Worm (Caenorhabditis elegans): ENCODE data around the gene atg-3.

Gene atg-3

DNA sequence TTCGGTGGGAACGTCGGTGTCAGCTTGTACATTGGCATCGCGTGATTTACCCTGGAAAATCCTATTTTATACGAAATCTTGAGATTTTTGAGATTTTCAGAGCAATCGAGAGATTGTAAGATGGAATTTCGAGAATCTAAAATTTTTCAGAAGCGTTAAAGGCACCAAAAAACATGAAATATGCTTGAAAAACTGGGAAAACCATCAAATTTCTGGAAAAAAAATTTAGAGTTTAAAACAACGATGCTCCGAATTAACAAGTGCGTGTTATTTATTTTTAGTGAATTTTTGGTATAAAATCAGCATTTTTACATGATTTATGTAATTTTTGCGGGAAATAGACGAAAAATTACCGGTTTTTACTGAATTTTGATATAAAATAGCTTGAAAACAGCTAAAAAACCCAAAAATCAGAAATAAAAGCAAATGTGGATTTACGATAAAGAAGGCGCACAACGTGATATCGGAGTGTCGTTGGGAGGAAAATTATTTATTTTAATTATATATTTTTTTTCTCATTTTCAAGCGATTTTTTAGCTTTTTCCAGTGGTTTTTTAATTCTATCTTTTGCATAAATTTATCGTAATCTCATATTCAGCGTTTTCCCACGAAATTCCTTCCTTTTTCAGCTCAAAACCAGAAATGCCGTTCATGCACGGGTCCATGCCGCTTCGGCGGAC is 46.1 kb downstream of the atg-3 start, which contains the start of the genes Y55F3AM.13 and mrps-25:
Y55F3AM.13 (minus strand) TSS at position 51 of the 680 bp plus-strand sequence.
mrps-25 (plus strand) TSS at position 630 of the 680 bp plus-strand sequence.
- TF ChIP-seq ceh-63 (GFP tag; optimal IDR thresholded peaks at IDR 0.05) = no peak
- TF ChIP-seq fos-1 (tag; optimal IDR thresholded peaks at IDR 0.05) = no peak
- TF ChIP-seq Y116A8C.19 (tag; optimal IDR thresholded peaks at IDR 0.05; ENCODE audit: borderline replicate concordance) = no peak
- peak; percentile 21 for TF ChIP-seq snpc-4 (tag; optimal IDR thresholded peaks at IDR 0.05)
- TF ChIP-seq skn-1 (tag; optimal IDR thresholded peaks at IDR 0.05) = peak; percentile 29
- TF ChIP-seq sup-37 (GFP tag; optimal IDR thresholded peaks at IDR 0.05) = no peak
- peak; percentile 36 for TF ChIP-seq elt-2 (tag; optimal IDR thresholded peaks at IDR 0.05)
- TF ChIP-seq ceh-90 (tag; optimal IDR thresholded peaks at IDR 0.05) = no peak
- TF ChIP-seq jun-1 (tag; optimal IDR thresholded peaks at IDR 0.05) = no peak
- no peak for TF ChIP-seq lin-13 (GFP tag; optimal IDR thresholded peaks at IDR 0.05)
- TF ChIP-seq nhr-237 (tag; optimal IDR thresholded peaks at IDR 0.05) = no peak
- no peak for TF ChIP-seq tlp-1 (tag; optimal IDR thresholded peaks at IDR 0.05)
- TF ChIP-seq hlh-4 (tag; optimal IDR thresholded peaks at IDR 0.05) = no peak
- TF ChIP-seq C16A3.4 (tag; optimal IDR thresholded peaks at IDR 0.05) = peak; percentile 20
- no peak for TF ChIP-seq sptf-1 (tag; optimal IDR thresholded peaks at IDR 0.05)
- TF ChIP-seq nhr-47 (tag; optimal IDR thresholded peaks at IDR 0.05) = peak; percentile 77
- no peak for TF ChIP-seq rnt-1 (tag; optimal IDR thresholded peaks at IDR 0.05)
- peak; percentile 25; the same call in 1 of the 2 replicates for TF ChIP-seq ceh-88 (GFP tag; IDR thresholded peaks at IDR 0.05)
- no peak for TF ChIP-seq ets-5 (GFP tag; IDR thresholded peaks at IDR 0.05)
- no peak for TF ChIP-seq C34B4.2 (tag; optimal IDR thresholded peaks at IDR 0.05)
- TF ChIP-seq elt-3 (tag; optimal IDR thresholded peaks at IDR 0.05) = peak in 1 of 6 experiments; percentile 5
- TF ChIP-seq lin-39 (tag; optimal IDR thresholded peaks at IDR 0.05) = peak; percentile 5
- TF ChIP-seq fkh-10 (GFP tag; optimal IDR thresholded peaks at IDR 0.05) = no peak
- no peak for TF ChIP-seq efl-3 (GFP tag; optimal IDR thresholded peaks at IDR 0.05)
- TF ChIP-seq tbx-2 (tag; optimal IDR thresholded peaks at IDR 0.05) = peak; percentile 69
- no peak for TF ChIP-seq hpl-2 (GFP tag; optimal IDR thresholded peaks at IDR 0.05)
- no peak for TF ChIP-seq nhr-71 (tag; optimal IDR thresholded peaks at IDR 0.05)
- peak; percentile 37 to 46 for TF ChIP-seq lin-35 (GFP tag; optimal IDR thresholded peaks at IDR 0.05)
- TF ChIP-seq pag-3 (tag; optimal IDR thresholded peaks at IDR 0.05; ENCODE audit: borderline replicate concordance, insufficient read depth) = no peak
- peak; percentile 16 for TF ChIP-seq unc-86 (tag; optimal IDR thresholded peaks at IDR 0.05)
- TF ChIP-seq ztf-11 (tag; optimal IDR thresholded peaks at IDR 0.05) = no peak
- no peak for TF ChIP-seq lin-14 (GFP tag; optimal IDR thresholded peaks at IDR 0.05)
- no peak for TF ChIP-seq unc-98 (GFP tag; IDR thresholded peaks at IDR 0.05)
- TF ChIP-seq swsn-7 (tag; optimal IDR thresholded peaks at IDR 0.05) = peak; percentile 65
- TF ChIP-seq nhr-19 (GFP tag; conservative IDR thresholded peaks at IDR 0.05) = peak; percentile 42; the same call in 1 of the 2 replicates
- peak; percentile 37 for TF ChIP-seq nhr-20 (tag; optimal IDR thresholded peaks at IDR 0.05)
- no peak for TF ChIP-seq egl-27 (tag; optimal IDR thresholded peaks at IDR 0.05)
- TF ChIP-seq nhr-90 (tag; optimal IDR thresholded peaks at IDR 0.05; ENCODE audit: poor library complexity) = peak; percentile 28
- no peak for TF ChIP-seq nhr-84 (tag; optimal IDR thresholded peaks at IDR 0.05)
- TF ChIP-seq mdl-1 (tag; optimal IDR thresholded peaks at IDR 0.05) = no peak
- no peak for TF ChIP-seq F16B12.6 (tag; optimal IDR thresholded peaks at IDR 0.05)
- no peak for TF ChIP-seq unc-130 (tag; optimal IDR thresholded peaks at IDR 0.05)
- no peak for TF ChIP-seq nhr-28 (tag; optimal IDR thresholded peaks at IDR 0.05)
- TF ChIP-seq sox-4 (tag; optimal IDR thresholded peaks at IDR 0.05) = no peak
- no peak for TF ChIP-seq ces-1 (GFP tag; optimal IDR thresholded peaks at IDR 0.05)
- TF ChIP-seq ceh-8 (GFP tag; optimal IDR thresholded peaks at IDR 0.05) = no peak
- TF ChIP-seq lsy-2 (tag; optimal IDR thresholded peaks at IDR 0.05) = peak; percentile 75 to 83
- peak; percentile 37 for TF ChIP-seq fkh-8 (tag; optimal IDR thresholded peaks at IDR 0.05)
- TF ChIP-seq mef-2 (tag; optimal IDR thresholded peaks at IDR 0.05) = no peak
- TF ChIP-seq nhr-77 (tag; optimal IDR thresholded peaks at IDR 0.05) = no peak
- TF ChIP-seq efl-1 (optimal IDR thresholded peaks at IDR 0.05) = peak; percentile 45 to 59
- TF ChIP-seq efl-1 (GFP tag; optimal IDR thresholded peaks at IDR 0.05 in 1 of 2) = peak; percentile 58 to 93

Measured in whole organism, L1 larva.